Worm (Caenorhabditis elegans) whole organism, L4 larva: ENCODE results near the gene srxa-8.

Source experiments
- F44E2.7 ChIP-seq: fragments of 200-800 bp; sonication (Bioruptor generic); IDR thresholded peaks from 2 replicates; pipeline ENCODE4 v2.1.2; 2022; ENCODE audit warnings: missing genetic modification characterization, missing compliant biosample characterization
- T20F7.1 ChIP-seq: fragments of 200-800 bp; sonication (Bioruptor generic); optimal IDR thresholded peaks from 2 replicates; lab custom pipeline; 2018; ENCODE audit warnings: mild to moderate bottlenecking, missing genetic modification characterization, missing compliant biosample characterization
- Y105C5A.15 ChIP-seq: fragments of 200-800 bp; sonication (Bioruptor generic); IDR thresholded peaks from 2 replicates; pipeline ENCODE4 v1.3.6; 2022; ENCODE audit warnings: missing genetic modification characterization, missing compliant biosample characterization
- Y48G9A.11 ChIP-seq: fragments of 200-800 bp; sonication (Bioruptor generic); IDR thresholded peaks from 2 replicates; pipeline ENCODE4 v1.3.6; 2022; ENCODE audit warnings: missing genetic modification reagents, missing genetic modification characterization, missing compliant biosample characterization
- Y5F2A.4 ChIP-seq: fragments of 200-800 bp; sonication (Bioruptor generic); optimal IDR thresholded peaks from 2 replicates; lab custom pipeline; 2018; ENCODE audit warnings: mild to moderate bottlenecking, missing genetic modification characterization, missing compliant biosample characterization
- Y75B8A.6 ChIP-seq: fragments of 200-800 bp; sonication (Bioruptor generic); IDR thresholded peaks from 2 replicates; pipeline ENCODE4 v1.3.6; 2022; ENCODE audit warnings: missing genetic modification reagents, missing genetic modification characterization, missing compliant biosample characterization
- ZK337.2 ChIP-seq: fragments of 200-800 bp; sonication (Bioruptor generic); IDR thresholded peaks from 2 replicates; pipeline ENCODE4 v1.3.6; 2022; ENCODE audit warnings: missing genetic modification reagents, missing genetic modification characterization, missing compliant biosample characterization
- aha-1 ChIP-seq: fragments of 150-350 bp; peaks from one replicate; lab custom pipeline; 2014; ENCODE audit warnings: missing biosample characterization, missing genetic modification characterization
- aly-2 ChIP-seq: sonication (generic microtip); optimal IDR thresholded peaks from 2 replicates; lab custom pipeline; 2018; ENCODE audit warnings: missing biosample characterization, missing genetic modification characterization
- ceh-20 ChIP-seq: fragments of 200-800 bp; sonication (Bioruptor generic); IDR thresholded peaks from 2 replicates; pipeline ENCODE4 v1.3.6; 2022; ENCODE audit warnings: missing genetic modification reagents, missing genetic modification characterization, missing compliant biosample characterization
- ceh-44 ChIP-seq: fragments of 200-800 bp; sonication (Bioruptor generic); IDR thresholded peaks from 2 replicates; pipeline ENCODE4 v1.3.6; 2022; ENCODE audit warnings: missing genetic modification reagents, missing genetic modification characterization, missing compliant biosample characterization
- ceh-62 ChIP-seq: sonication (generic microtip); optimal IDR thresholded peaks from 2 replicates; lab custom pipeline; 2017; ENCODE audit warnings: missing biosample characterization, missing genetic modification characterization
- ces-1 ChIP-seq: fragments of 150-350 bp; sonication (generic microtip); optimal IDR thresholded peaks from 4 replicates; lab custom pipeline; 2014; ENCODE audit warnings: missing biosample characterization, missing genetic modification reagents, missing genetic modification characterization
- ctbp-1 ChIP-seq: fragments of 200-800 bp; sonication (Bioruptor generic); IDR thresholded peaks from 2 replicates; pipeline ENCODE4 v1.3.6; 2022; ENCODE audit warnings: missing genetic modification reagents, missing genetic modification characterization, missing compliant biosample characterization
- daf-16 ChIP-seq, 3 experiments: sonication (generic microtip); optimal IDR thresholded peaks; 2 replicates each; lab custom pipeline; 2016 to 2017; ENCODE audit warnings: missing genetic modification characterization in 3 of 3, missing genetic modification reagents in 3 of 3, mild to moderate bottlenecking in 2 of 3, missing compliant biosample characterization in 2 of 3, missing biosample characterization in 1 of 3, moderate library complexity in 1 of 3
- dmd-8 ChIP-seq: fragments of 200-800 bp; sonication (Bioruptor generic); IDR thresholded peaks from 2 replicates; pipeline ENCODE4 v1.3.6; 2022; ENCODE audit warnings: missing genetic modification characterization, missing compliant biosample characterization
- duxl-1 ChIP-seq: sonication (generic microtip); optimal IDR thresholded peaks from 2 replicates; lab custom pipeline; 2016; ENCODE audit warnings: mild to moderate bottlenecking, missing genetic modification characterization, moderate library complexity, missing compliant biosample characterization; ENCODE audit not compliant: poor library complexity
- dve-1 ChIP-seq: sonication (generic microtip); optimal IDR thresholded peaks from 2 replicates; lab custom pipeline; 2017; ENCODE audit warnings: antibody characterized with exemption, mild to moderate bottlenecking, missing genetic modification characterization, missing compliant biosample characterization; ENCODE audit not compliant: insufficient read depth
- egl-27 ChIP-seq: sonication (generic microtip); optimal IDR thresholded peaks from 3 replicates; lab custom pipeline; 2017; ENCODE audit warnings: missing biosample characterization, missing genetic modification reagents, missing genetic modification characterization
- fkh-10 ChIP-seq: fragments of 150-350 bp; optimal IDR thresholded peaks from 2 replicates; lab custom pipeline; 2014; ENCODE audit warnings: missing biosample characterization, missing genetic modification reagents, missing genetic modification characterization
- hlh-11 ChIP-seq: fragments of 200-800 bp; sonication (Bioruptor generic); optimal IDR thresholded peaks from 2 replicates; lab custom pipeline; 2018; ENCODE audit warnings: mild to moderate bottlenecking, missing genetic modification characterization, missing compliant biosample characterization
- hlh-30 ChIP-seq: sonication (generic microtip); optimal IDR thresholded peaks from 2 replicates; lab custom pipeline; 2017; ENCODE audit warnings: antibody characterized with exemption, mild to moderate bottlenecking, missing genetic modification characterization, missing compliant biosample characterization; ENCODE audit not compliant: insufficient read depth
- lim-7 ChIP-seq: fragments of 200-800 bp; sonication (Bioruptor generic); IDR thresholded peaks from 2 replicates; pipeline ENCODE4 v1.3.6; 2022; ENCODE audit warnings: missing genetic modification characterization, missing compliant biosample characterization
- lin-29 ChIP-seq: fragments of 200-800 bp; sonication (Bioruptor generic); IDR thresholded peaks from 2 replicates; pipeline ENCODE4 v1.3.6; 2022; ENCODE audit warnings: missing genetic modification reagents, missing genetic modification characterization, missing compliant biosample characterization
- lin-39 ChIP-seq: fragments of 150-350 bp; optimal IDR thresholded peaks from 2 replicates; lab custom pipeline; 2014; ENCODE audit warnings: missing biosample characterization, missing genetic modification reagents, missing genetic modification characterization
- madf-5 ChIP-seq, 2 experiments: fragments of 200-800 bp; sonication (Bioruptor generic); IDR thresholded peaks; 2 replicates each; pipeline ENCODE4 v1.3.6; 2022; ENCODE audit warnings: missing compliant biosample characterization in 2 of 2, missing genetic modification characterization in 2 of 2
- madf-9 ChIP-seq: fragments of 200-800 bp; sonication (Bioruptor generic); conservative IDR thresholded peaks from 2 replicates; pipeline ENCODE4 v1.3.6; 2022; ENCODE audit warnings: missing genetic modification reagents, missing genetic modification characterization, missing compliant biosample characterization
- mdl-1 ChIP-seq, 2 experiments: fragments of 150-350 bp in 1 of 2; sonication (generic microtip) in 1 of 2; optimal IDR thresholded peaks; 2 replicates each; lab custom pipeline; 2014 to 2017; ENCODE audit warnings: missing biosample characterization in 2 of 2, missing genetic modification characterization in 2 of 2
- mxl-2 ChIP-seq: fragments of 200-800 bp; sonication (Bioruptor generic); conservative IDR thresholded peaks from 2 replicates; pipeline ENCODE4 v1.3.6; 2022; ENCODE audit warnings: missing genetic modification reagents, missing genetic modification characterization, missing compliant biosample characterization
- mxl-3 ChIP-seq: fragments of 200-800 bp; sonication (Bioruptor generic); optimal IDR thresholded peaks from 2 replicates; lab custom pipeline; 2018; ENCODE audit warnings: mild to moderate bottlenecking, missing genetic modification characterization, missing compliant biosample characterization
- nhr-10 ChIP-seq: fragments of 150-350 bp; optimal IDR thresholded peaks from 2 replicates; lab custom pipeline; 2014; ENCODE audit warnings: missing biosample characterization, missing genetic modification characterization
- nhr-237 ChIP-seq: sonication (generic microtip); optimal IDR thresholded peaks from 2 replicates; lab custom pipeline; 2017; ENCODE audit warnings: missing biosample characterization, missing genetic modification characterization
- nhr-25 ChIP-seq: sonication (generic microtip); optimal IDR thresholded peaks from 2 replicates; lab custom pipeline; 2017; ENCODE audit warnings: missing genetic modification characterization, mild to moderate bottlenecking, missing compliant biosample characterization, antibody characterized with exemption, moderate library complexity, borderline replicate concordance; ENCODE audit not compliant: insufficient read depth
- nhr-28 ChIP-seq: fragments of 150-350 bp; optimal IDR thresholded peaks from 2 replicates; lab custom pipeline; 2014; ENCODE audit warnings: missing biosample characterization, missing genetic modification characterization
- nhr-41 ChIP-seq: fragments of 200-800 bp; sonication (Bioruptor generic); IDR thresholded peaks from 2 replicates; pipeline ENCODE4 v1.3.6; 2022; ENCODE audit warnings: missing genetic modification reagents, missing genetic modification characterization, missing compliant biosample characterization
- nhr-48 ChIP-seq: sonication (generic microtip); optimal IDR thresholded peaks from 2 replicates; lab custom pipeline; 2016; ENCODE audit warnings: mild to moderate bottlenecking, missing genetic modification characterization, missing compliant biosample characterization
- nhr-6 ChIP-seq: fragments of 150-350 bp; optimal IDR thresholded peaks from 2 replicates; lab custom pipeline; 2014; ENCODE audit warnings: missing biosample characterization, missing genetic modification characterization
- pha-4 ChIP-seq, 2 experiments: fragments of 150-350 bp in 1 of 2; fragments of 200-800 bp in 1 of 2; sonication (Bioruptor generic) in 1 of 2; IDR thresholded peaks in 1 of 2; optimal IDR thresholded peaks in 1 of 2; 2 replicates each; pipeline versions ENCODE4 v1.3.6 to Lab custom; 2014 to 2022; ENCODE audit warnings: missing genetic modification characterization in 2 of 2, missing genetic modification reagents in 2 of 2, missing biosample characterization in 1 of 2, missing compliant biosample characterization in 1 of 2
- php-3 ChIP-seq: fragments of 200-800 bp; sonication (Bioruptor generic); IDR thresholded peaks from 2 replicates; pipeline ENCODE4 v1.3.6; 2022; ENCODE audit warnings: missing genetic modification reagents, missing genetic modification characterization, missing compliant biosample characterization
- pqm-1 ChIP-seq: sonication (generic microtip); optimal IDR thresholded peaks from 2 replicates; lab custom pipeline; 2017; ENCODE audit warnings: missing biosample characterization, missing genetic modification characterization
- sdz-12 ChIP-seq: fragments of 200-800 bp; sonication (Bioruptor generic); optimal IDR thresholded peaks from 2 replicates; lab custom pipeline; 2018; ENCODE audit warnings: mild to moderate bottlenecking, missing genetic modification characterization, missing compliant biosample characterization
- set-16 ChIP-seq: fragments of 200-800 bp; sonication (Bioruptor generic); IDR thresholded peaks from 2 replicates; pipeline ENCODE4 v1.3.6; 2022; ENCODE audit warnings: missing genetic modification reagents, missing genetic modification characterization, missing compliant biosample characterization
- skn-1 ChIP-seq: fragments of 150-350 bp; optimal IDR thresholded peaks from 2 replicates; lab custom pipeline; 2014; ENCODE audit warnings: missing biosample characterization, missing genetic modification characterization
- snpc-4 ChIP-seq: fragments of 150-350 bp; optimal IDR thresholded peaks from 2 replicates; lab custom pipeline; 2014; ENCODE audit warnings: missing biosample characterization, missing genetic modification characterization
- spr-3 ChIP-seq: fragments of 200-800 bp; sonication (Bioruptor generic); optimal IDR thresholded peaks from 2 replicates; lab custom pipeline; 2018; ENCODE audit warnings: mild to moderate bottlenecking, missing genetic modification characterization, missing compliant biosample characterization
- zag-1 ChIP-seq: fragments of 150-350 bp; optimal IDR thresholded peaks from 2 replicates; lab custom pipeline; 2014; ENCODE audit warnings: missing biosample characterization, missing genetic modification characterization
- zip-2 ChIP-seq: fragments of 150-350 bp; optimal IDR thresholded peaks from 2 replicates; lab custom pipeline; 2014; ENCODE audit warnings: missing biosample characterization, missing genetic modification characterization

The srxa-8 gene

DNA sequence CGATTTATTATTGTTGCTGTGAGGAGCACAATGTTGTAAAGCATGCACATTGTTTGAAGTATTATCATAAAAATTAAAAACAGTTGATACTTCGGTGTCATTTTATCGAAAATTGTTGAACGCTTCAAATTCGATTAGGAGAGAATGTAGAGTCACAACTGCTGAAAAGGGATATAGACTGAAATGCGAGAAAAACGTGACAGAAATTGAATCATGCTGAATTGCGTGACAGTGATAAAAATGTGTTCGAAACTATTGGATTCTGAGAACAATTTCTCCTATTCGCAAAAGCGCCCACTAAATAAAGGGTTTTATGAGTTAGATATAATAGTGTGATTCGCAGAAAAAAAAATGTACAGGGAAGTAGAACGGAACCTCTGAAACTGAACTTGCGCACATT is at the start of gene srxa-8:
Gene srxa-8 (minus strand): TSS at position 101 of the 400 bp plus-strand sequence.
- no peak for TF ChIP-seq pha-4 (GFP tag; IDR thresholded peaks at IDR 0.05; lab: Robert Waterston, UW)
- TF ChIP-seq pha-4 (tag; optimal IDR thresholded peaks at IDR 0.05; lab: Kevin White, UChicago) = no peak
- TF ChIP-seq zip-2 (tag; lab: Kevin White, UChicago) = no peak
- TF ChIP-seq nhr-237 (tag; lab: Kevin White, UChicago) = no peak
- no peak for TF ChIP-seq dmd-8 (GFP tag; lab: Robert Waterston, UW)
- TF ChIP-seq pqm-1 (tag; lab: Kevin White, UChicago) = no peak
- no peak for TF ChIP-seq ctbp-1 (GFP tag; lab: Robert Waterston, UW)
- TF ChIP-seq ces-1 (GFP tag; lab: Kevin White, UChicago) = no peak
- TF ChIP-seq aha-1 = no peak
- no peak for TF ChIP-seq ceh-44
- no peak for TF ChIP-seq aly-2 (tag; lab: Kevin White, UChicago)
- no peak for TF ChIP-seq fkh-10 (GFP tag; lab: Kevin White, UChicago)
- TF ChIP-seq duxl-1 = no peak
- no peak for TF ChIP-seq ceh-20

ce11 chrX:13357673-13358072 is 49.0 kb upstream of the srxa-8 start:
- TF ChIP-seq nhr-48 (peak; percentile 32), hlh-11 (tag; lab: Kevin White, UChicago) (peak; percentile 12), nhr-28 (tag; lab: Kevin White, UChicago) (peak; percentile 60), mdl-1 (tag; optimal IDR thresholded peaks at IDR 0.05; lab: Kevin White, UChicago) (peak in 1 of 2 experiments; percentile 48), Y5F2A.4 (GFP tag; lab: Kevin White, UChicago) (no peak), mxl-3 (GFP tag; lab: Kevin White, UChicago) (peak; percentile 45), snpc-4 (tag; lab: Kevin White, UChicago) (no peak), hlh-30 (tag; lab: Kevin White, UChicago) (peak; percentile 54), dve-1 (tag; lab: Kevin White, UChicago) (no peak)
- TF ChIP-seq, all 104 proteins: peak for 6

ce11 chrX:13356469-13356868 is 47.8 kb upstream of the srxa-8 start:
- no peak for TF ChIP-seq ces-1 (GFP tag; lab: Kevin White, UChicago)
- TF ChIP-seq lim-7 = no peak
- TF ChIP-seq aha-1 = peak; percentile 100
- peak; percentile 78 for TF ChIP-seq nhr-10
- peak; percentile 14 for TF ChIP-seq nhr-6 (tag; lab: Kevin White, UChicago)
- no peak for TF ChIP-seq daf-16 (GFP tag; optimal IDR thresholded peaks at IDR 0.05; lab: Kevin White, UChicago)
- TF ChIP-seq daf-16 (tag; optimal IDR thresholded peaks at IDR 0.05; lab: Kevin White, UChicago) = peak; percentile 35
- peak; percentile 76 for TF ChIP-seq ceh-20
- no peak for TF ChIP-seq zag-1 (tag; lab: Kevin White, UChicago)
- TF ChIP-seq Y48G9A.11 (GFP tag; lab: Robert Waterston, UW) = no peak
- TF ChIP-seq F44E2.7 (GFP tag; lab: Robert Waterston, UW) = no peak
- peak; percentile 94 for TF ChIP-seq hlh-11 (tag; lab: Kevin White, UChicago)
- TF ChIP-seq madf-5 (GFP tag; IDR thresholded peaks at IDR 0.05; lab: Robert Waterston, UW) = no peak
- TF ChIP-seq nhr-25 (tag; lab: Kevin White, UChicago) = peak; percentile 83
- no peak for TF ChIP-seq set-16
- no peak for TF ChIP-seq ctbp-1 (GFP tag; lab: Robert Waterston, UW)
- peak; percentile 77; the same call in 1 of the 2 replicates for TF ChIP-seq mxl-2 (GFP tag; lab: Robert Waterston, UW)
- TF ChIP-seq nhr-41 = no peak
- TF ChIP-seq ZK337.2 = no peak
- no peak for TF ChIP-seq Y105C5A.15
- TF ChIP-seq madf-9 (GFP tag; lab: Robert Waterston, UW) = no peak; the same call in 1 of the 2 replicates
- no peak for TF ChIP-seq skn-1 (tag; lab: Kevin White, UChicago)
- TF ChIP-seq egl-27 (tag; lab: Kevin White, UChicago) = no peak
- no peak for TF ChIP-seq php-3 (GFP tag; lab: Robert Waterston, UW)
- no peak for TF ChIP-seq lin-39 (tag; lab: Kevin White, UChicago)
- no peak for TF ChIP-seq sdz-12 (GFP tag; lab: Kevin White, UChicago)
- TF ChIP-seq lin-29 (GFP tag; lab: Robert Waterston, UW) = no peak
- no peak for TF ChIP-seq Y75B8A.6 (GFP tag; lab: Robert Waterston, UW)
- TF ChIP-seq T20F7.1 (GFP tag; lab: Kevin White, UChicago) = no peak
- TF ChIP-seq ceh-62 (tag; lab: Kevin White, UChicago) = no peak
- TF ChIP-seq spr-3 (GFP tag; lab: Kevin White, UChicago) = no peak
